Worm (Caenorhabditis elegans) whole organism, midembryonic: ENCODE results near the gene srsx-37.

Experiments
- T22C8.4 ChIP-seq: fragments of 200-800 bp; sonication (Bioruptor generic); IDR thresholded peaks from 2 replicates; pipeline ENCODE4 v1.3.6; 2022; ENCODE audit warnings: missing genetic modification characterization, missing compliant biosample characterization
- cog-1 ChIP-seq: sonication (generic microtip); optimal IDR thresholded peaks from 2 replicates; lab custom pipeline; 2016; ENCODE audit warnings: missing genetic modification characterization, missing compliant biosample characterization
- flt-1 ChIP-seq: fragments of 200-800 bp; sonication (Bioruptor generic); IDR thresholded peaks from 2 replicates; pipeline ENCODE4 v1.3.6; 2022; ENCODE audit warnings: missing genetic modification characterization, missing compliant biosample characterization
- med-1 ChIP-seq: sonication (generic microtip); optimal IDR thresholded peaks from 2 replicates; lab custom pipeline; 2017; ENCODE audit warnings: missing genetic modification characterization, mild to moderate bottlenecking, missing compliant biosample characterization, antibody characterized with exemption, missing genetic modification reagents; ENCODE audit not compliant: insufficient read depth
- tab-1 ChIP-seq: fragments of 200-800 bp; sonication (Bioruptor generic); IDR thresholded peaks from 2 replicates; pipeline ENCODE4 v1.3.6; 2022; ENCODE audit warnings: missing genetic modification characterization, missing compliant biosample characterization
- ztf-29 ChIP-seq: fragments of 200-800 bp; sonication (Bioruptor generic); IDR thresholded peaks from 2 replicates; pipeline ENCODE4 v1.3.6; 2022; ENCODE audit warnings: missing genetic modification reagents, missing genetic modification characterization, missing compliant biosample characterization

DNA sequence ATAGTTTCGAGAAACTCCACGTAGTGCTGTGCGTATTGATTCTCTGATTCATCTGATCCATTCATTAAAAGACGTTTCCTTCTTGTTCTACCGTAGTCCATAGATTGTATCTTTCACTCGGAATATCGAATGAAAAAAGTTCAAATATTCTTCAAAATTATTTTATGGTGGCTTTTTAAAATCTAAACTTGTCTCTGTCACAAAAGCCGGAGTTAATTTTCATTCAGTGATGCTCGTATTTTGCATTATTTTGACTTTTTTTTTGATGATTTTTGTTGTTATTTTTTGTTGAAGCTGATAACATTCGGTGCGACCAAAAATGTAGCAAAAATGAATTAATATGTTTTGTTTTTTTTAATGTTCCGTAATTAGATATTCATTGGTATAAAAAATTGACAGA is 23.3 kb downstream of the srsx-37 start, which contains the start of gene nhr-164:
- TF ChIP-seq tab-1 (GFP tag; lab: Robert Waterston, UW) (no peak), T22C8.4 (GFP tag; lab: Robert Waterston, UW) (no peak), med-1 (GFP tag; lab: Kevin White, UChicago) (no peak), cog-1 (no peak), ztf-29 (GFP tag; lab: Robert Waterston, UW) (no peak), flt-1 (GFP tag; lab: Robert Waterston, UW) (no peak)
